Worm (Caenorhabditis elegans) whole organism, late embryonic: ENCODE data around the gene T05B4.13.

Source experiments
- C08G9.2 ChIP-seq: sonication (generic microtip); optimal IDR thresholded peaks from 2 replicates; lab custom pipeline; 2016; ENCODE audit warnings: mild to moderate bottlenecking, missing genetic modification characterization, moderate library complexity, missing compliant biosample characterization
- C38D4.7 ChIP-seq: fragments of 200-800 bp; sonication (Bioruptor generic); optimal IDR thresholded peaks from 2 replicates; lab custom pipeline; 2018; ENCODE audit warnings: mild to moderate bottlenecking, missing genetic modification characterization, moderate library complexity, missing compliant biosample characterization
- F13H6.1 ChIP-seq: sonication (generic microtip); optimal IDR thresholded peaks from 2 replicates; lab custom pipeline; 2016; ENCODE audit warnings: missing genetic modification characterization, missing compliant biosample characterization
- K09A11.1 ChIP-seq: sonication (generic microtip); optimal IDR thresholded peaks from 2 replicates; lab custom pipeline; 2017; ENCODE audit warnings: antibody characterized with exemption, mild to moderate bottlenecking, missing genetic modification characterization, missing compliant biosample characterization; ENCODE audit not compliant: insufficient read depth
- T23F11.4 ChIP-seq: fragments of 200-800 bp; sonication (Bioruptor generic); optimal IDR thresholded peaks from 2 replicates; lab custom pipeline; 2018; ENCODE audit warnings: mild to moderate bottlenecking, missing genetic modification characterization, missing compliant biosample characterization
- Y22D7AL.16 ChIP-seq: sonication (generic microtip); optimal IDR thresholded peaks from 2 replicates; lab custom pipeline; 2016; ENCODE audit warnings: missing genetic modification characterization, missing compliant biosample characterization
- ahr-1 ChIP-seq: sonication (generic microtip); optimal IDR thresholded peaks from 2 replicates; lab custom pipeline; 2016; ENCODE audit warnings: missing genetic modification characterization, missing compliant biosample characterization
- ama-1 ChIP-seq: fragments of 150-350 bp; optimal IDR thresholded peaks from 2 replicates; lab custom pipeline; 2014
- ceh-14 ChIP-seq: sonication (generic microtip); optimal IDR thresholded peaks from 2 replicates; lab custom pipeline; 2016; ENCODE audit warnings: missing genotype, missing genetic modification characterization, missing compliant biosample characterization
- ceh-19 ChIP-seq: fragments of 200-800 bp; sonication (Bioruptor generic); optimal IDR thresholded peaks from 2 replicates; lab custom pipeline; 2018; ENCODE audit warnings: mild to moderate bottlenecking, missing genetic modification characterization, missing compliant biosample characterization
- ceh-2 ChIP-seq: sonication (generic microtip); optimal IDR thresholded peaks from 2 replicates; lab custom pipeline; 2016; ENCODE audit warnings: missing genotype, missing genetic modification characterization, missing compliant biosample characterization
- ceh-31 ChIP-seq: sonication (generic microtip); optimal IDR thresholded peaks from 2 replicates; lab custom pipeline; 2016; ENCODE audit warnings: missing genetic modification characterization, missing compliant biosample characterization
- ceh-34 ChIP-seq: sonication (generic microtip); optimal IDR thresholded peaks from 2 replicates; lab custom pipeline; 2016; ENCODE audit warnings: mild to moderate bottlenecking, missing genetic modification characterization, missing compliant biosample characterization
- ceh-45 ChIP-seq: fragments of 200-800 bp; sonication (Bioruptor generic); IDR thresholded peaks from 2 replicates; pipeline ENCODE4 v1.3.6; 2022; ENCODE audit warnings: missing genetic modification reagents, missing genetic modification characterization, missing compliant biosample characterization
- ceh-6 ChIP-seq: fragments of 200-800 bp; sonication (Bioruptor generic); optimal IDR thresholded peaks from 2 replicates; lab custom pipeline; 2018; ENCODE audit warnings: mild to moderate bottlenecking, missing genetic modification characterization, missing compliant biosample characterization
- ceh-9 ChIP-seq: sonication (generic microtip); optimal IDR thresholded peaks from 2 replicates; lab custom pipeline; 2016; ENCODE audit warnings: mild to moderate bottlenecking, missing genetic modification characterization, inconsistent platforms, missing compliant biosample characterization
- elt-2 ChIP-seq: sonication (generic microtip); optimal IDR thresholded peaks from 2 replicates; lab custom pipeline; 2016; ENCODE audit warnings: missing genetic modification reagents, missing genetic modification characterization, missing compliant biosample characterization
- elt-4 ChIP-seq: sonication (generic microtip); optimal IDR thresholded peaks from 2 replicates; lab custom pipeline; 2016; ENCODE audit warnings: missing genetic modification characterization, missing compliant biosample characterization
- ets-4 ChIP-seq: sonication (generic microtip); optimal IDR thresholded peaks from 2 replicates; lab custom pipeline; 2016; ENCODE audit warnings: missing genetic modification characterization, missing compliant biosample characterization
- eyg-1 ChIP-seq: sonication (generic microtip); optimal IDR thresholded peaks from 2 replicates; lab custom pipeline; 2016; ENCODE audit warnings: missing genotype, missing genetic modification characterization, missing compliant biosample characterization
- fax-1 ChIP-seq: sonication (generic microtip); optimal IDR thresholded peaks from 2 replicates; lab custom pipeline; 2016; ENCODE audit warnings: missing genotype, missing genetic modification characterization, missing compliant biosample characterization
- fkh-6 ChIP-seq: sonication (generic microtip); optimal IDR thresholded peaks from 2 replicates; lab custom pipeline; 2016; ENCODE audit warnings: missing genetic modification characterization, missing compliant biosample characterization
- gmeb-2 ChIP-seq: sonication (generic microtip); optimal IDR thresholded peaks from 2 replicates; lab custom pipeline; 2016; ENCODE audit warnings: missing genetic modification characterization, inconsistent platforms, missing compliant biosample characterization
- hlh-6 ChIP-seq: sonication (generic microtip); optimal IDR thresholded peaks from 2 replicates; lab custom pipeline; 2016; ENCODE audit warnings: missing genotype, missing genetic modification characterization, missing compliant biosample characterization
- lim-6 ChIP-seq: sonication (generic microtip); optimal IDR thresholded peaks from 2 replicates; lab custom pipeline; 2016; ENCODE audit warnings: missing genetic modification characterization, missing compliant biosample characterization
- madf-2 ChIP-seq: sonication (generic microtip); optimal IDR thresholded peaks from 2 replicates; lab custom pipeline; 2017; ENCODE audit warnings: missing genetic modification characterization, missing compliant biosample characterization
- nhr-232 ChIP-seq: sonication (generic microtip); optimal IDR thresholded peaks from 2 replicates; lab custom pipeline; 2016; ENCODE audit warnings: missing genetic modification characterization, missing compliant biosample characterization
- npax-4 ChIP-seq: sonication (generic microtip); optimal IDR thresholded peaks from 2 replicates; lab custom pipeline; 2016; ENCODE audit warnings: missing genetic modification characterization, missing compliant biosample characterization
- pat-9 ChIP-seq: fragments of 200-800 bp; sonication (Bioruptor generic); optimal IDR thresholded peaks from 2 replicates; lab custom pipeline; 2018; ENCODE audit warnings: mild to moderate bottlenecking, missing genetic modification characterization, moderate library complexity, missing compliant biosample characterization
- pqm-1 ChIP-seq: sonication (generic microtip); optimal IDR thresholded peaks from 2 replicates; lab custom pipeline; 2016; ENCODE audit warnings: missing genetic modification characterization, missing compliant biosample characterization
- ref-2 ChIP-seq: sonication (generic microtip); optimal IDR thresholded peaks from 2 replicates; lab custom pipeline; 2016; ENCODE audit warnings: missing genetic modification characterization, missing compliant biosample characterization
- rnt-1 ChIP-seq: sonication (generic microtip); optimal IDR thresholded peaks from 2 replicates; lab custom pipeline; 2016; ENCODE audit warnings: missing genetic modification characterization, missing compliant biosample characterization
- sox-2 ChIP-seq: fragments of 200-800 bp; sonication (Bioruptor generic); IDR thresholded peaks from 2 replicates; pipeline ENCODE4 v1.3.6; 2022; ENCODE audit warnings: missing genetic modification reagents, missing genetic modification characterization, missing compliant biosample characterization
- sox-4 ChIP-seq: sonication (generic microtip); optimal IDR thresholded peaks from 2 replicates; lab custom pipeline; 2017; ENCODE audit warnings: mild to moderate bottlenecking, missing genetic modification characterization, inconsistent platforms, missing compliant biosample characterization
- ttx-3 ChIP-seq: sonication (generic microtip); optimal IDR thresholded peaks from 2 replicates; lab custom pipeline; 2016; ENCODE audit warnings: missing genetic modification reagents, missing genetic modification characterization, missing compliant biosample characterization
- unc-42 ChIP-seq: sonication (generic microtip); optimal IDR thresholded peaks from 2 replicates; lab custom pipeline; 2016; ENCODE audit warnings: missing genotype, missing genetic modification characterization, missing compliant biosample characterization
- unc-55 ChIP-seq: sonication (generic microtip); optimal IDR thresholded peaks from 2 replicates; lab custom pipeline; 2017; ENCODE audit warnings: missing biosample characterization, missing genetic modification reagents, missing genetic modification characterization
- unc-86 ChIP-seq: sonication (generic microtip); optimal IDR thresholded peaks from 2 replicates; lab custom pipeline; 2016; ENCODE audit warnings: missing genetic modification characterization, missing compliant biosample characterization

Gene T05B4.13

DNA sequence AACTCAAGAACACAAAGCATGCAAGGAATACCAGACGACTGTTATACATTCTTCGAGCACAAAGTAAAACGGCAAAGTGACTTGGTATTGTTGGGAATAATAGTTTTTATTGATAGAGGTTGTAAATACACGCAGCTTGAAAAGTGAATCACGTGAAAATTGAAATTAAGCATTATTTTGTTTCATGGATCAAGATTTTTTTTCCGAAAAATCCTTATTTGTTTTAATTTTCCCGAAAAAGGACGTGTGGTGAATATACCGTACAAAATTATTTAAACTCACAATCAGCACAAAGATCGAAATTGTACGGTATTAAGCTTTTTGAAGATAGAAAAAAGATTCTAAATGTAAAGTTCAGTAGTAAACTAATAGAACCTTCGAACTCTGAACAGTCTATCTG, 17.5 kb downstream of the T05B4.13 start, which contains the start of gene clc-18:
Gene clc-18 (minus strand): TSS at position 101 of the 400 bp plus-strand sequence.
- no peak for TF ChIP-seq unc-86 (tag; lab: Kevin White, UChicago)
- no peak for TF ChIP-seq eyg-1 (tag; lab: Kevin White, UChicago)
- no peak for TF ChIP-seq rnt-1 (tag; lab: Kevin White, UChicago)
- TF ChIP-seq fax-1, result no peak
- no peak for TF ChIP-seq pqm-1
- TF ChIP-seq ceh-31, result no peak
- TF ChIP-seq ceh-6, result no peak
- no peak for TF ChIP-seq ceh-45 (GFP tag; lab: Robert Waterston, UW)
- no peak for TF ChIP-seq unc-42
- no peak for TF ChIP-seq C08G9.2 (tag; lab: Kevin White, UChicago)
- no peak for TF ChIP-seq ama-1 (lab: Kevin White, UChicago)
- no peak for TF ChIP-seq lim-6 (tag; lab: Kevin White, UChicago)
- TF ChIP-seq sox-4, result no peak
- TF ChIP-seq ceh-34 (tag; lab: Kevin White, UChicago), result no peak
- TF ChIP-seq, all 69 proteins: peak for 0

DNA sequence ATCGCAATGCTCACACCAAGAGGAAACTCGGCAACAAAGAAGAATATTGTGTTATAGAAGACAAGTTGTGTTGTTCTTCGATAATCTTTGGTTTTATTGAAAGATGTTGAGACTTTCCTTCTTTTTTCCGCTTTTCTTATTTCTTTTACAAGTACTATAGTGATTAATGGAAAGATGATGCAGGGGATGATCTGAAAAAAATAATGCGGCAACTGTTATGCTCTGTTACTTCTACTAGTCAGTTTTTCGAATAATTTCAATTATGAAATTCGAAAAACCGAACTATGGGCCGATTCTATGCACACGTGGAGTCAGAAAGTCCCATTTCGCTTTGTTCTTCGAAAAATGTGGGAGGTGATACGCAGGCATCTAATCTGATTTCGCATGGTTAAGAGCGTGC, 20.6 kb downstream of the T05B4.13 start:
- no peak for TF ChIP-seq C38D4.7 (GFP tag; lab: Kevin White, UChicago)
- TF ChIP-seq ets-4 (tag; lab: Kevin White, UChicago), result no peak
- TF ChIP-seq eyg-1 (tag; lab: Kevin White, UChicago), result no peak
- TF ChIP-seq nhr-232 (tag; lab: Kevin White, UChicago), result no peak
- no peak for TF ChIP-seq Y22D7AL.16
- TF ChIP-seq ceh-19 (GFP tag; lab: Kevin White, UChicago), result no peak
- no peak for TF ChIP-seq ceh-6
- TF ChIP-seq ahr-1 (tag; lab: Kevin White, UChicago), result no peak
- TF ChIP-seq pat-9 (tag; lab: Kevin White, UChicago), result no peak
- TF ChIP-seq ceh-2 (tag; lab: Kevin White, UChicago), result no peak
- no peak for TF ChIP-seq madf-2 (tag; lab: Kevin White, UChicago)
- TF ChIP-seq sox-4, result no peak

DNA sequence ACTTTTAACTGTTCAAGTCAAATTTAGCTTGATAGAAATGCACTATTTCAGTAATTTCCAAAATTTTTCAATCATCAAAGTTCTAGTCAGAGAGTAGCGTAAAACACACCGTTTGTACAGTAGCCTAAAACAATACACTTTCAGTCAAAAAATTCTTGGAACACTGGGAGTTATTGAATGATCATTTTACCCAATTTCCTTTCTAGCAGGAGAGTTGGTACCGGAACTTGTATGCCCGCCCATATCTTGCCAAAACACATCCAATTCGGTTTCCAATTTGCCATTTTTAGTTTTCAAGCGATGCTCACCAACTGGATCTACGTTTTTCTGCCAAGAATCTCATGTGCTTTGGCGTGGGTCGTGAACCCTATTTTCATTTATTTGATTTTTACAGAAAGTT, 23.0 kb downstream of the T05B4.13 start, which contains the start of gene srj-39:
Gene srj-39 (plus strand): TSS at position 301 of the 400 bp plus-strand sequence.
- no peak for TF ChIP-seq elt-2 (tag; lab: Kevin White, UChicago)
- no peak for TF ChIP-seq hlh-6 (tag; lab: Kevin White, UChicago)
- no peak for TF ChIP-seq unc-55 (GFP tag; lab: Kevin White, UChicago)
- TF ChIP-seq elt-4 (tag; lab: Kevin White, UChicago), result no peak
- no peak for TF ChIP-seq npax-4 (tag; lab: Kevin White, UChicago)
- TF ChIP-seq sox-2 (GFP tag; lab: Robert Waterston, UW), result no peak
- TF ChIP-seq ref-2 (tag; lab: Kevin White, UChicago), result no peak
- no peak for TF ChIP-seq gmeb-2 (tag; lab: Kevin White, UChicago)

DNA sequence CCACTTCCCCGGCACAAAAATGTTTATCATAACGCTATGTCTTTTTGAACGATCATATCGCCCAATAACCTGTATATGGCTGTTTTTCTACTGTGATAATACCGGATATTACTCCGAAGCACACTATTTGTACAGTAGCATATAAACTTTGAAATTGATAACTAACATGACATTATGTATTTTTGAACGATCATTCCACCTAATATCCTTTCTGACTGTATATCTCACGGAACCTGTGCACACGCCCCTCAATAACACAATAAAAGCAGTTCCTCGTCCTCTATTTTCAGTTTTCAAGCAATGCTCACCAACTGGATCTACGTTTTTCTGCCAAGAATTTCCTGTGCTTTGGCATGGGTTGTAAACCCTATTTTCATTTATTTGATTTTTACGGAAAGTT, 25.8 kb downstream of the T05B4.13 start, which contains the start of gene srj-40:
Gene srj-40 (plus strand): TSS at position 301 of the 400 bp plus-strand sequence.
- TF ChIP-seq ahr-1 (tag; lab: Kevin White, UChicago), result no peak
- TF ChIP-seq F13H6.1, result no peak
- TF ChIP-seq Y22D7AL.16, result no peak
- no peak for TF ChIP-seq ceh-14 (tag; lab: Kevin White, UChicago)
- no peak for TF ChIP-seq pat-9 (tag; lab: Kevin White, UChicago)
- TF ChIP-seq, all 69 proteins: peak for 0

DNA sequence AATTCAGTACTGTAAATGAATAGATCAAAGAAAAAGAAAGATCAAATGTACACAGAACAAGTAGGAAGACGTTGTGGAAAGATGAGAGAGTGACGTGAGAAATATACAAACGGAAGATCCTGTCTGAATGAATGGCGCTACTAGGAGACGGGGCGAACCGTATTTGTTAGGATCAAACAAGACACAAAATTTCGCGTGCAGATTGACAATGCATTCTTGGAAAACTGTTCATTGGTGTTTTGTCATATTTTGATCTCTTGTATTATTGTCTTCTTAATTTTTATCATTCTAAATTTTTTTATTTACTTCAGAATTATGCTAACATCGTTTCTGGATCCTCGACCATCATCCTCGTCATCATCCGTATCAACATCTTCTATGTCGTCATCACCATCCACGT, 32.6 kb downstream of the T05B4.13 start, which contains the start of gene nhr-181:
Gene nhr-181 (plus strand): TSS at position 301 of the 400 bp plus-strand sequence.
- TF ChIP-seq K09A11.1 (tag; lab: Kevin White, UChicago), result no peak
- TF ChIP-seq ceh-9, result no peak
- no peak for TF ChIP-seq fkh-6 (tag; lab: Kevin White, UChicago)
- TF ChIP-seq T23F11.4 (GFP tag; lab: Kevin White, UChicago), result no peak
- no peak for TF ChIP-seq C08G9.2 (tag; lab: Kevin White, UChicago)
- no peak for TF ChIP-seq ttx-3 (tag; lab: Kevin White, UChicago)
- TF ChIP-seq elt-2 (tag; lab: Kevin White, UChicago), result no peak
